In genomic region chrX:8667709-8668108, dm6 we compare ENCODE assay signal across 5 fruit fly cellular contexts.
A peak's percentile ranks its signal among the peaks of the same experiment; 100 is the strongest.
TF ChIP-seq lines count a peak whose summit lies in the region.

No protein-coding gene starts in this region.

- no peak for TF ChIP-seq CTCF in whole organism, embryonic (GFP tag; optimal IDR thresholded peaks at IDR 0.05; lab: Kevin White, UChicago)

TF ChIP-seq in whole organism, 6 proteins besides CTCF, POLR2A, EP300 and RAD21:
- no peak for TF ChIP-seq EcR (GFP tag; optimal IDR thresholded peaks at IDR 0.05; lab: Kevin White, UChicago)
- no peak for TF ChIP-seq psq (optimal IDR thresholded peaks at IDR 0.05; lab: Kevin White, UChicago)
- peak; percentile 11 for TF ChIP-seq pan (optimal IDR thresholded peaks at IDR 0.05; lab: Kevin White, UChicago)
- TF ChIP-seq usp (GFP tag; optimal IDR thresholded peaks at IDR 0.05; lab: Kevin White, UChicago) = no peak
- TF ChIP-seq Dll (optimal IDR thresholded peaks at IDR 0.05; lab: Kevin White, UChicago) = no peak
- TF ChIP-seq CG8478 (optimal IDR thresholded peaks at IDR 0.05; lab: Kevin White, UChicago) = no peak
TF ChIP-seq in whole organism: peak in this region for 1.

TF ChIP-seq in whole organism, embryonic, 481 proteins besides CTCF, POLR2A, EP300 and RAD21:
- no peak for TF ChIP-seq D19A (tag; optimal IDR thresholded peaks at IDR 0.05; lab: Kevin White, UChicago)
- peak; percentile 42 for TF ChIP-seq sens (GFP tag; lab: Kevin White, UChicago)
- peak; percentile 3 for TF ChIP-seq Med (GFP tag; lab: Kevin White, UChicago)
- TF ChIP-seq zfh1 (GFP tag; IDR thresholded peaks at IDR 0.05; lab: Robert Waterston, UW) = 0 out of 3 replicates have a peak, but pooled peaks have one; percentile 21

TF ChIP-seq in whole organism, prepupa, 60 proteins besides CTCF, POLR2A, EP300 and RAD21 (continues in another document):
- TF ChIP-seq CG11762 (GFP tag; optimal IDR thresholded peaks at IDR 0.05; lab: Kevin White, UChicago; ENCODE audit: insufficient read depth) (no peak), Met (GFP tag; optimal IDR thresholded peaks at IDR 0.05; lab: Kevin White, UChicago) (peak; percentile 58), svp (GFP tag; lab: Kevin White, UChicago) (peak; percentile 87), CG7368 (GFP tag; optimal IDR thresholded peaks at IDR 0.05; lab: Kevin White, UChicago) (no peak), CG11902 (GFP tag; optimal IDR thresholded peaks at IDR 0.05; lab: Kevin White, UChicago) (no peak), Blimp-1 (GFP tag; optimal IDR thresholded peaks at IDR 0.05; lab: Kevin White, UChicago) (no peak), fkh (GFP tag; optimal IDR thresholded peaks at IDR 0.05; lab: Kevin White, UChicago) (no peak), CG6276 (GFP tag; optimal IDR thresholded peaks at IDR 0.05; lab: Kevin White, UChicago) (no peak), fd85E (GFP tag; optimal IDR thresholded peaks at IDR 0.05; lab: Kevin White, UChicago) (no peak), CG10631 (GFP tag; optimal IDR thresholded peaks at IDR 0.05; lab: Kevin White, UChicago) (no peak), CG6163 (GFP tag; IDR thresholded peaks at IDR 0.05; lab: Robert Waterston, UW) (0 out of 3 replicates have a peak, but pooled peaks have one; percentile 22), Eip78C (GFP tag; lab: Kevin White, UChicago) (peak; percentile 83), topi (GFP tag; optimal IDR thresholded peaks at IDR 0.05; lab: Kevin White, UChicago) (peak; percentile 64), CG6808 (GFP tag; optimal IDR thresholded peaks at IDR 0.05; lab: Kevin White, UChicago) (no peak), CG11294 (GFP tag; IDR thresholded peaks at IDR 0.05; lab: Robert Waterston, UW) (no peak), Eip93F (GFP tag; optimal IDR thresholded peaks at IDR 0.05; lab: Kevin White, UChicago) (peak; percentile 31), CG6792 (GFP tag; optimal IDR thresholded peaks at IDR 0.05; lab: Kevin White, UChicago) (peak; percentile 21), lz (GFP tag; optimal IDR thresholded peaks at IDR 0.05; lab: Kevin White, UChicago) (peak; percentile 64), cyc (GFP tag; optimal IDR thresholded peaks at IDR 0.05; lab: Kevin White, UChicago) (peak; percentile 56), CG3919 (GFP tag; optimal IDR thresholded peaks at IDR 0.05; lab: Kevin White, UChicago) (peak; percentile 3), CG32006 (GFP tag; optimal IDR thresholded peaks at IDR 0.05; lab: Kevin White, UChicago) (no peak), CG31627 (GFP tag; optimal IDR thresholded peaks at IDR 0.05; lab: Kevin White, UChicago) (peak; percentile 61), Sox15 (GFP tag; optimal IDR thresholded peaks at IDR 0.05; lab: Kevin White, UChicago) (no peak), achi (GFP tag; optimal IDR thresholded peaks at IDR 0.05; lab: Kevin White, UChicago) (peak; percentile 6), CG15336 (GFP tag; IDR thresholded peaks at IDR 0.05; lab: Robert Waterston, UW) (no peak), esn (GFP tag; optimal IDR thresholded peaks at IDR 0.05; lab: Kevin White, UChicago) (peak; percentile 57), Lpt (GFP tag; optimal IDR thresholded peaks at IDR 0.05; lab: Kevin White, UChicago) (no peak), CG8119 (GFP tag; IDR thresholded peaks at IDR 0.05; lab: Robert Waterston, UW) (no peak)

TF ChIP-seq in whole organism, pupa, 21 proteins besides CTCF, POLR2A, EP300 and RAD21:
- peak; percentile 5 for TF ChIP-seq CG8159 (tag; optimal IDR thresholded peaks at IDR 0.05; lab: Kevin White, UChicago)
- TF ChIP-seq Pif1A (GFP tag; optimal IDR thresholded peaks at IDR 0.05; lab: Kevin White, UChicago) = peak; percentile 21
- peak; percentile 51 for TF ChIP-seq Snoo (tag; optimal IDR thresholded peaks at IDR 0.05; lab: Kevin White, UChicago)
- no peak for TF ChIP-seq CG32121 (GFP tag; IDR thresholded peaks at IDR 0.05; lab: Robert Waterston, UW)
TF ChIP-seq in whole organism, pupa: peak in this region for 3.

TF ChIP-seq in whole organism, wandering third instar larva, 38 proteins besides CTCF, POLR2A, EP300 and RAD21:
- TF ChIP-seq dl (GFP tag; optimal IDR thresholded peaks at IDR 0.05; lab: Kevin White, UChicago; ENCODE audit: insufficient read depth in 1 of 2, partially characterized antibody in 2 of 2) (no peak), HLH106 (tag; optimal IDR thresholded peaks at IDR 0.05; lab: Kevin White, UChicago) (peak; percentile 67), woc (GFP tag; optimal IDR thresholded peaks at IDR 0.05; lab: Kevin White, UChicago) (peak; percentile 67), Myc (optimal IDR thresholded peaks at IDR 0.05; lab: Kevin White, UChicago) (no peak), ey (GFP tag; optimal IDR thresholded peaks at IDR 0.05; lab: Kevin White, UChicago) (peak; percentile 80), foxo (GFP tag; optimal IDR thresholded peaks at IDR 0.05; lab: Kevin White, UChicago) (peak in 1 of 2 experiments; percentile 74), br (GFP tag; optimal IDR thresholded peaks at IDR 0.05; lab: Kevin White, UChicago) (peak; percentile 70), tai (GFP tag; optimal IDR thresholded peaks at IDR 0.05; lab: Kevin White, UChicago) (no peak), sv (GFP tag; optimal IDR thresholded peaks at IDR 0.05; lab: Kevin White, UChicago) (no peak), psq (GFP tag; optimal IDR thresholded peaks at IDR 0.05; lab: Kevin White, UChicago) (peak; percentile 21), Abd-B (GFP tag; optimal IDR thresholded peaks at IDR 0.05; lab: Kevin White, UChicago) (no peak), CrebA (GFP tag; optimal IDR thresholded peaks at IDR 0.05; lab: Kevin White, UChicago; ENCODE audit: borderline replicate concordance) (no peak), CG32264 (GFP tag; optimal IDR thresholded peaks at IDR 0.05; lab: Kevin White, UChicago) (no peak), rgr (GFP tag; optimal IDR thresholded peaks at IDR 0.05; lab: Kevin White, UChicago) (peak; percentile 57), dmrt93B (GFP tag; optimal IDR thresholded peaks at IDR 0.05; lab: Kevin White, UChicago) (peak; percentile 30), pan (optimal IDR thresholded peaks at IDR 0.05; lab: Kevin White, UChicago) (no peak), fru (GFP tag; optimal IDR thresholded peaks at IDR 0.05; lab: Kevin White, UChicago) (peak; percentile 66), N (GFP tag; optimal IDR thresholded peaks at IDR 0.05; lab: Kevin White, UChicago) (no peak), OdsH (GFP tag; optimal IDR thresholded peaks at IDR 0.05; lab: Kevin White, UChicago) (peak; percentile 53), jim (GFP tag; optimal IDR thresholded peaks at IDR 0.05; lab: Kevin White, UChicago) (no peak), h (GFP tag; optimal IDR thresholded peaks at IDR 0.05; lab: Kevin White, UChicago) (peak; percentile 64), Sp1 (GFP tag; optimal IDR thresholded peaks at IDR 0.05; lab: Kevin White, UChicago) (peak; percentile 64), Hnf4 (GFP tag; optimal IDR thresholded peaks at IDR 0.05; lab: Kevin White, UChicago) (peak; percentile 57), Dfd (GFP tag; optimal IDR thresholded peaks at IDR 0.05; lab: Kevin White, UChicago) (peak; percentile 23)
